Worm (Caenorhabditis elegans) whole organism, young adult: ENCODE data around the gene nstp-10.

ENCODE experiments used
- ceh-58 ChIP-seq: fragments of 200-800 bp; sonication (Bioruptor generic); IDR thresholded peaks from 2 replicates; pipeline ENCODE4 v1.3.6; 2022; ENCODE audit warnings: missing genetic modification characterization, missing compliant biosample characterization
- madf-8 ChIP-seq: fragments of 200-800 bp; sonication (Bioruptor generic); conservative IDR thresholded peaks from 2 replicates; pipeline ENCODE4 v1.3.6; 2022; ENCODE audit warnings: missing genetic modification reagents, missing genetic modification characterization, missing compliant biosample characterization

DNA sequence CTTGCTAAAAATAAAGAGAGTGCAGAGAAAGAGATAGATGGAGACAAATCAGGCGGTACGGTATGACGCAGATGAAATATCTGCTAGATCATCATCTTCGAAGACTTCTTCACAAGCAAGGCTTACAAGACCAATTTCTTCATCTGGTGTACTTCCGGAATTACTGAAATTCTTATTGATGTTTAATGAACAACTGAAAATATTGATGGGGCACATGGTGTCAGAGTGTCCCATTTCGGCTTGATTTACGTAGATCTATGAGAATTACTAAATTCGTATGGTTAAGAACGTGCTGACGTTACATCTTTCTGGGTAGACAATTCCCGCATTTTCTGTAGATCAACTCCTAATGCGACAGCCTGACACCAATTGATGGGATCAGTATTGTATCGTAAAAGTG is 7.0 kb upstream of the nstp-10 start:
- no peak for TF ChIP-seq ceh-58 (GFP tag; lab: Robert Waterston, UW)
- no peak for TF ChIP-seq madf-8
